Fruit fly (Drosophila melanogaster): ENCODE data around the gene CG3847.

CG3847 gene

DNA sequence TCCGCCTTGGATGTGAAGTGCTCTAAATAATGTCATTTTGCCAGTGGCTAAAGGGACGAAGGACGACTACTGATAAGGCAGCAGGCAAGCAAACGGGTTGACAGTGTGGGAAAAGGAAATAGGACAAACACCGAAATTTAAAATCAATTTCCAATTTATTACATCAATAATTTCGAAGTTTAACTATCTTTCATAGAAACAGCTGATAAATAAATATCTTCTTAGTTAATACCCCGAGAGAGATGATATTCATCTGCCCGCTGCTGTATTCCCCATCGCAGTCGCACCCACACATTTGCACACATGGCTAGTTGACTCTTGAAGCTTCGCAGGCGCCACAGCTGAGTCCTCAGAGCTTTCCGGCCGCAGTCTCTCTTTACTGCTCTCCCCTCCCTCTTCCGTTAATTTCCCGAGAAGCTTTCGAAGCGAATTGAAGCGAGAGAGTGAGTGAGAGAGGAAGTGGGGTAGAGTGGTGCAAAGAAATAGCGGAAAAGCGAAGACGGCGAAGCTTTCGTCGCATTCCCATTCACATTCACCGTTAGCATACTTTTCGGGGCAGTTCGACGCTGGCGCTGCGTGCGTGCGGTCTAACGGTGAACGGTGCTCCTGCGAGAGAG lies 29.9 kb upstream of the CG3847 start (continued):
- TF ChIP-seq Aef1 (GFP tag; IDR thresholded peaks at IDR 0.05) (peak; percentile 62), dm (GFP tag; optimal IDR thresholded peaks at IDR 0.05) (no peak), CG16813 (GFP tag; IDR thresholded peaks at IDR 0.05; ENCODE audit: partially characterized antibody) (no peak), lola (GFP tag; optimal IDR thresholded peaks at IDR 0.05) (no peak), CG4854 (GFP tag; optimal IDR thresholded peaks at IDR 0.05) (no peak), tin (GFP tag; optimal IDR thresholded peaks at IDR 0.05) (peak; percentile 42), ash1 (GFP tag; optimal IDR thresholded peaks at IDR 0.05) (no peak), Usf (GFP tag; optimal IDR thresholded peaks at IDR 0.05) (no peak), Bdp1 (GFP tag; optimal IDR thresholded peaks at IDR 0.05) (no peak), CG10431 (GFP tag; optimal IDR thresholded peaks at IDR 0.05) (no peak), dmrt11E (tag; optimal IDR thresholded peaks at IDR 0.05) (no peak), kni (GFP tag; optimal IDR thresholded peaks at IDR 0.05) (no peak), CG7745 (tag; optimal IDR thresholded peaks at IDR 0.05) (no peak), GATAe (GFP tag; conservative IDR thresholded peaks at IDR 0.05) (no peak; the same call in 1 of the 2 replicates), CG11456 (GFP tag; IDR thresholded peaks at IDR 0.05) (peak; percentile 56; the same call in 1 of the 3 replicates), CG14965 (GFP tag; optimal IDR thresholded peaks at IDR 0.05; ENCODE audit: borderline replicate concordance) (no peak), zf30C (GFP tag; optimal IDR thresholded peaks at IDR 0.05) (no peak), ato (GFP tag; IDR thresholded peaks at IDR 0.05; ENCODE audit: partially characterized antibody) (no peak), CG11093 (GFP tag; IDR thresholded peaks at IDR 0.05) (0 out of 3 replicates have a peak, but pooled peaks have one; percentile 31), Sry-β (GFP tag; optimal IDR thresholded peaks at IDR 0.05) (no peak), MBD-R2 (GFP tag; IDR thresholded peaks at IDR 0.05) (peak; percentile 40; the same call in 1 of the 2 replicates), grau (tag; optimal IDR thresholded peaks at IDR 0.05) (peak; percentile 66), C15 (GFP tag; IDR thresholded peaks at IDR 0.05) (no peak), vvl (GFP tag; IDR thresholded peaks at IDR 0.05) (peak; percentile 83), nerfin-2 (GFP tag; IDR thresholded peaks at IDR 0.05; ENCODE audit: partially characterized antibody) (no peak), chn (GFP tag; optimal IDR thresholded peaks at IDR 0.05) (peak; percentile 42), CG12071 (GFP tag; optimal IDR thresholded peaks at IDR 0.05) (peak; percentile 44), pan (optimal IDR thresholded peaks at IDR 0.05) (no peak), pan (GFP tag; optimal IDR thresholded peaks at IDR 0.05 in 1 of 2, IDR thresholded peaks at IDR 0.05 in 1 of 2) (peak in 1 of 2 experiments; percentile 81), dysf (GFP tag; IDR thresholded peaks at IDR 0.05) (peak; percentile 82), CG7556 (GFP tag; optimal IDR thresholded peaks at IDR 0.05) (peak; percentile 85), CG3847 (GFP tag; IDR thresholded peaks at IDR 0.05) (peak; percentile 67; the same call in 1 of the 2 replicates), croc (GFP tag; conservative IDR thresholded peaks at IDR 0.05) (0 out of 3 replicates have a peak, but pooled peaks have one; percentile 23), Atf3 (GFP tag; optimal IDR thresholded peaks at IDR 0.05) (no peak), CG1603 (tag; optimal IDR thresholded peaks at IDR 0.05) (peak; percentile 69), CG18476 (GFP tag; optimal IDR thresholded peaks at IDR 0.05) (peak; percentile 35), CG6175 (GFP tag; IDR thresholded peaks at IDR 0.05) (peak; percentile 44; the same call in 1 of the 3 replicates), CG8281 (tag; optimal IDR thresholded peaks at IDR 0.05) (no peak), Fer1 (GFP tag; optimal IDR thresholded peaks at IDR 0.05) (peak; percentile 89), CG15011 (GFP tag; optimal IDR thresholded peaks at IDR 0.05) (peak; percentile 50), CG11247 (GFP tag; IDR thresholded peaks at IDR 0.05) (peak; percentile 66), CG2678 (tag; optimal IDR thresholded peaks at IDR 0.05) (peak; percentile 81), HmgZ (tag; optimal IDR thresholded peaks at IDR 0.05) (peak; percentile 36), ac (GFP tag; optimal IDR thresholded peaks at IDR 0.05) (no peak), Bgb (GFP tag; IDR thresholded peaks at IDR 0.05; ENCODE audit: partially characterized antibody) (no peak), Asciz (GFP tag; optimal IDR thresholded peaks at IDR 0.05) (peak; percentile 42), nmo (GFP tag; optimal IDR thresholded peaks at IDR 0.05) (peak; percentile 43), ham (GFP tag; IDR thresholded peaks at IDR 0.05) (no peak; the same call in 1 of the 2 replicates), pzg (GFP tag; optimal IDR thresholded peaks at IDR 0.05) (peak; percentile 5)
